Worm (Caenorhabditis elegans) whole organism, L4 larva: ENCODE data around the gene Y43F8B.1.
A peak's percentile ranks its signal among the peaks of the same experiment; 100 is the strongest.

Experiments
- F26F4.8 ChIP-seq: fragments of 200-800 bp; sonication (Bioruptor generic); conservative IDR thresholded peaks from 2 replicates; pipeline ENCODE4 v1.3.6; 2022; ENCODE audit warnings: missing genetic modification characterization, missing compliant biosample characterization
- T26A8.4 ChIP-seq: fragments of 200-800 bp; sonication (Bioruptor generic); IDR thresholded peaks from 2 replicates; pipeline ENCODE4 v1.3.6; 2022; ENCODE audit warnings: missing genetic modification characterization, missing compliant biosample characterization
- aly-2 ChIP-seq: sonication (generic microtip); optimal IDR thresholded peaks from 2 replicates; lab custom pipeline; 2018; ENCODE audit warnings: missing biosample characterization, missing genetic modification characterization
- ama-1 ChIP-seq: fragments of 150-350 bp; optimal IDR thresholded peaks from 2 replicates; lab custom pipeline; 2014; ENCODE audit warnings: inconsistent platforms, mixed read lengths
- arid-1 ChIP-seq: fragments of 200-800 bp; sonication (Bioruptor generic); conservative IDR thresholded peaks from 2 replicates; pipeline ENCODE4 v1.3.6; 2022; ENCODE audit warnings: missing genetic modification reagents, missing genetic modification characterization, missing compliant biosample characterization
- ceh-20 ChIP-seq: fragments of 200-800 bp; sonication (Bioruptor generic); IDR thresholded peaks from 2 replicates; pipeline ENCODE4 v1.3.6; 2022; ENCODE audit warnings: missing genetic modification reagents, missing genetic modification characterization, missing compliant biosample characterization
- ceh-44 ChIP-seq: fragments of 200-800 bp; sonication (Bioruptor generic); IDR thresholded peaks from 2 replicates; pipeline ENCODE4 v1.3.6; 2022; ENCODE audit warnings: missing genetic modification reagents, missing genetic modification characterization, missing compliant biosample characterization
- ceh-62 ChIP-seq: sonication (generic microtip); optimal IDR thresholded peaks from 2 replicates; lab custom pipeline; 2017; ENCODE audit warnings: missing biosample characterization, missing genetic modification characterization
- ces-1 ChIP-seq: fragments of 150-350 bp; sonication (generic microtip); optimal IDR thresholded peaks from 4 replicates; lab custom pipeline; 2014; ENCODE audit warnings: missing biosample characterization, missing genetic modification reagents, missing genetic modification characterization
- ctbp-1 ChIP-seq: fragments of 200-800 bp; sonication (Bioruptor generic); IDR thresholded peaks from 2 replicates; pipeline ENCODE4 v1.3.6; 2022; ENCODE audit warnings: missing genetic modification reagents, missing genetic modification characterization, missing compliant biosample characterization
- daf-16 ChIP-seq, 3 experiments: sonication (generic microtip); optimal IDR thresholded peaks; 2 replicates each; lab custom pipeline; 2016 to 2017; ENCODE audit warnings: missing genetic modification characterization in 3 of 3, missing genetic modification reagents in 3 of 3, mild to moderate bottlenecking in 2 of 3, missing compliant biosample characterization in 2 of 3, missing biosample characterization in 1 of 3, moderate library complexity in 1 of 3
- daf-19 ChIP-seq: fragments of 200-800 bp; sonication (Bioruptor generic); conservative IDR thresholded peaks from 2 replicates; pipeline ENCODE4 v1.3.6; 2022; ENCODE audit warnings: missing genetic modification characterization, missing compliant biosample characterization
- dmd-6 ChIP-seq: fragments of 200-800 bp; sonication (Bioruptor generic); IDR thresholded peaks from 2 replicates; pipeline ENCODE4 v1.3.6; 2022; ENCODE audit warnings: missing genetic modification reagents, missing genetic modification characterization, missing compliant biosample characterization
- fos-1 ChIP-seq: fragments of 150-350 bp; optimal IDR thresholded peaks from 2 replicates; lab custom pipeline; 2014; ENCODE audit warnings: missing biosample characterization, missing genetic modification characterization
- gei-8 ChIP-seq: fragments of 200-800 bp; sonication (Bioruptor generic); optimal IDR thresholded peaks from 2 replicates; lab custom pipeline; 2018; ENCODE audit warnings: mild to moderate bottlenecking, missing genetic modification characterization, missing compliant biosample characterization
- hif-1 ChIP-seq, 2 experiments: sonication (generic microtip); optimal IDR thresholded peaks; 2 replicates each; lab custom pipeline; 2016 to 2017; ENCODE audit warnings: missing compliant biosample characterization in 2 of 2, missing genetic modification characterization in 2 of 2, missing genetic modification reagents in 2 of 2, missing genotype in 2 of 2, mild to moderate bottlenecking in 1 of 2
- hlh-30 ChIP-seq: sonication (generic microtip); optimal IDR thresholded peaks from 2 replicates; lab custom pipeline; 2017; ENCODE audit warnings: antibody characterized with exemption, mild to moderate bottlenecking, missing genetic modification characterization, missing compliant biosample characterization; ENCODE audit not compliant: insufficient read depth
- hmg-1.1 ChIP-seq: fragments of 200-800 bp; sonication (Bioruptor generic); IDR thresholded peaks from 2 replicates; pipeline ENCODE4 v1.3.6; 2022; ENCODE audit warnings: missing genetic modification reagents, missing genetic modification characterization, missing compliant biosample characterization
- lin-38 ChIP-seq: fragments of 200-800 bp; sonication (Bioruptor generic); IDR thresholded peaks from 2 replicates; pipeline ENCODE4 v1.3.6; 2022; ENCODE audit warnings: missing genetic modification reagents, missing genetic modification characterization, missing compliant biosample characterization
- lin-39 ChIP-seq: fragments of 150-350 bp; optimal IDR thresholded peaks from 2 replicates; lab custom pipeline; 2014; ENCODE audit warnings: missing biosample characterization, missing genetic modification reagents, missing genetic modification characterization
- mdl-1 ChIP-seq, 2 experiments: fragments of 150-350 bp in 1 of 2; sonication (generic microtip) in 1 of 2; optimal IDR thresholded peaks; 2 replicates each; lab custom pipeline; 2014 to 2017; ENCODE audit warnings: missing biosample characterization in 2 of 2, missing genetic modification characterization in 2 of 2
- mxl-2 ChIP-seq: fragments of 200-800 bp; sonication (Bioruptor generic); conservative IDR thresholded peaks from 2 replicates; pipeline ENCODE4 v1.3.6; 2022; ENCODE audit warnings: missing genetic modification reagents, missing genetic modification characterization, missing compliant biosample characterization
- mxl-3 ChIP-seq: fragments of 200-800 bp; sonication (Bioruptor generic); optimal IDR thresholded peaks from 2 replicates; lab custom pipeline; 2018; ENCODE audit warnings: mild to moderate bottlenecking, missing genetic modification characterization, missing compliant biosample characterization
- nhr-10 ChIP-seq: fragments of 150-350 bp; optimal IDR thresholded peaks from 2 replicates; lab custom pipeline; 2014; ENCODE audit warnings: missing biosample characterization, missing genetic modification characterization
- nhr-237 ChIP-seq: sonication (generic microtip); optimal IDR thresholded peaks from 2 replicates; lab custom pipeline; 2017; ENCODE audit warnings: missing biosample characterization, missing genetic modification characterization
- nhr-25 ChIP-seq: sonication (generic microtip); optimal IDR thresholded peaks from 2 replicates; lab custom pipeline; 2017; ENCODE audit warnings: missing genetic modification characterization, mild to moderate bottlenecking, missing compliant biosample characterization, antibody characterized with exemption, moderate library complexity, borderline replicate concordance; ENCODE audit not compliant: insufficient read depth
- nhr-28 ChIP-seq: fragments of 150-350 bp; optimal IDR thresholded peaks from 2 replicates; lab custom pipeline; 2014; ENCODE audit warnings: missing biosample characterization, missing genetic modification characterization
- nhr-41 ChIP-seq: fragments of 200-800 bp; sonication (Bioruptor generic); IDR thresholded peaks from 2 replicates; pipeline ENCODE4 v1.3.6; 2022; ENCODE audit warnings: missing genetic modification reagents, missing genetic modification characterization, missing compliant biosample characterization
- nhr-42 ChIP-seq: fragments of 200-800 bp; sonication (Bioruptor generic); IDR thresholded peaks from 2 replicates; pipeline ENCODE4 v1.3.6; 2022; ENCODE audit warnings: missing genetic modification characterization, missing compliant biosample characterization
- nhr-6 ChIP-seq: fragments of 150-350 bp; optimal IDR thresholded peaks from 2 replicates; lab custom pipeline; 2014; ENCODE audit warnings: missing biosample characterization, missing genetic modification characterization
- pha-4 ChIP-seq, 2 experiments: fragments of 150-350 bp in 1 of 2; fragments of 200-800 bp in 1 of 2; sonication (Bioruptor generic) in 1 of 2; IDR thresholded peaks in 1 of 2; optimal IDR thresholded peaks in 1 of 2; 2 replicates each; pipeline versions ENCODE4 v1.3.6 to Lab custom; 2014 to 2022; ENCODE audit warnings: missing genetic modification characterization in 2 of 2, missing genetic modification reagents in 2 of 2, missing biosample characterization in 1 of 2, missing compliant biosample characterization in 1 of 2
- php-3 ChIP-seq: fragments of 200-800 bp; sonication (Bioruptor generic); IDR thresholded peaks from 2 replicates; pipeline ENCODE4 v1.3.6; 2022; ENCODE audit warnings: missing genetic modification reagents, missing genetic modification characterization, missing compliant biosample characterization
- rbr-2 ChIP-seq: sonication (generic microtip); optimal IDR thresholded peaks from 2 replicates; lab custom pipeline; 2016; ENCODE audit warnings: missing genotype, missing genetic modification characterization, missing compliant biosample characterization
- saeg-2 ChIP-seq: fragments of 200-800 bp; sonication (Bioruptor generic); IDR thresholded peaks from 2 replicates; pipeline ENCODE4 v1.3.6; 2022; ENCODE audit warnings: missing genetic modification reagents, missing genetic modification characterization, missing compliant biosample characterization
- sdz-12 ChIP-seq: fragments of 200-800 bp; sonication (Bioruptor generic); optimal IDR thresholded peaks from 2 replicates; lab custom pipeline; 2018; ENCODE audit warnings: mild to moderate bottlenecking, missing genetic modification characterization, missing compliant biosample characterization
- set-16 ChIP-seq: fragments of 200-800 bp; sonication (Bioruptor generic); IDR thresholded peaks from 2 replicates; pipeline ENCODE4 v1.3.6; 2022; ENCODE audit warnings: missing genetic modification reagents, missing genetic modification characterization, missing compliant biosample characterization
- skn-1 ChIP-seq: fragments of 150-350 bp; optimal IDR thresholded peaks from 2 replicates; lab custom pipeline; 2014; ENCODE audit warnings: missing biosample characterization, missing genetic modification characterization
- snpc-1.2 ChIP-seq: fragments of 200-800 bp; sonication (Bioruptor generic); IDR thresholded peaks from 2 replicates; pipeline ENCODE4 v1.3.6; 2022; ENCODE audit warnings: missing genetic modification reagents, missing genetic modification characterization, missing compliant biosample characterization
- snpc-4 ChIP-seq: fragments of 150-350 bp; optimal IDR thresholded peaks from 2 replicates; lab custom pipeline; 2014; ENCODE audit warnings: missing biosample characterization, missing genetic modification characterization
- spr-1 ChIP-seq: sonication (generic microtip); optimal IDR thresholded peaks from 2 replicates; lab custom pipeline; 2016; ENCODE audit warnings: mild to moderate bottlenecking, missing genetic modification characterization, missing compliant biosample characterization
- spr-3 ChIP-seq: fragments of 200-800 bp; sonication (Bioruptor generic); optimal IDR thresholded peaks from 2 replicates; lab custom pipeline; 2018; ENCODE audit warnings: mild to moderate bottlenecking, missing genetic modification characterization, missing compliant biosample characterization
- tra-1 ChIP-seq: fragments of 200-800 bp; sonication (Bioruptor generic); IDR thresholded peaks from 2 replicates; pipeline ENCODE4 v1.3.6; 2022; ENCODE audit warnings: missing genetic modification reagents, missing genetic modification characterization, missing compliant biosample characterization
- unc-39 ChIP-seq: sonication (generic microtip); optimal IDR thresholded peaks from 2 replicates; lab custom pipeline; 2017; ENCODE audit warnings: missing biosample characterization, missing genetic modification characterization
- unc-62 ChIP-seq, 3 experiments: fragments of 150-350 bp in 1 of 3; sonication (generic microtip); optimal IDR thresholded peaks in 2 of 3; peaks in 1 of 3; 1 replicate in 1 of 3; 2 replicates in 2 of 3; lab custom pipeline; 2014 to 2017; ENCODE audit warnings: missing biosample characterization in 3 of 3, missing genetic modification characterization in 3 of 3, missing genetic modification reagents in 3 of 3, missing genotype in 1 of 3
- vab-7 ChIP-seq: fragments of 200-800 bp; sonication (Bioruptor generic); IDR thresholded peaks from 2 replicates; pipeline ENCODE4 v1.3.6; 2022; ENCODE audit warnings: missing genetic modification reagents, missing genetic modification characterization, missing compliant biosample characterization
- zag-1 ChIP-seq: fragments of 150-350 bp; optimal IDR thresholded peaks from 2 replicates; lab custom pipeline; 2014; ENCODE audit warnings: missing biosample characterization, missing genetic modification characterization
- zfp-2 ChIP-seq: sonication (generic microtip); optimal IDR thresholded peaks from 2 replicates; lab custom pipeline; 2016; ENCODE audit warnings: mild to moderate bottlenecking, missing genetic modification characterization, missing compliant biosample characterization
- zfp-3 ChIP-seq: fragments of 200-800 bp; sonication (Bioruptor generic); conservative IDR thresholded peaks from 2 replicates; pipeline ENCODE4 v1.3.6; 2022; ENCODE audit warnings: missing genetic modification reagents, missing genetic modification characterization, missing compliant biosample characterization

The Y43F8B.1 gene

DNA sequence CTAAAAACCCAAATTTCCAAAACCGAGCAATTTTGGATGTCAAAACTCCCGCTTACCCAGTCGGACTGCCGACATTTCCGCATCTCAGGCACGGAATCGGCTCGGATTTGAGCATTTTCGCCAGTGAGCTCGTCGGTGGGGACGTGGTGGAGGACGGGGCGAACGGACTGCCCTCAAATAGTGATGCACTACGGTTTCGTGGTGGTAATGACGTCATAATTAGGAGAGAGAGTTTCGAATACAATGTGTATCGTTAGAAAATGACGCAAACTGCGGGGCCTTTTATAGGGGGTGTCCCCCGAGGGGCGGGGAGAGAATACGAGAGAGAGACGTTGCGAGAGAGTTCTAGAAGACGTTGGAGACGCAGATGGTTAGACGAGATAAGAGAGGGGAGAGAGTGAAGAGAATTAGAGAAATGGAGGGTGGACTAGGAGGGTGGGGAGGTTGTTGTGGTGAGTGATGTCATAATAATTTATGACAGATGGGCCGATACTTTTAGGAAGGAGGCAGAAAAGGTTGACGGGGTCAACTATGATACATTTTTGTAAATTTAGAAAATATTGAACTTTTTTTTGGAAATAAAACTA lies 23.4 kb downstream of the Y43F8B.1 start (continued):
- TF ChIP-seq unc-39 (tag; lab: Kevin White, UChicago) (no peak), nhr-42 (GFP tag; lab: Robert Waterston, UW) (peak; percentile 69), mdl-1 (tag; optimal IDR thresholded peaks at IDR 0.05; lab: Kevin White, UChicago) (peak; percentile 91 to 95), daf-19 (GFP tag; lab: Robert Waterston, UW) (peak; percentile 60), ces-1 (no peak), lin-39 (tag; lab: Kevin White, UChicago) (no peak), ceh-62 (no peak), mxl-2 (peak; percentile 67), zfp-3 (peak; percentile 80), zag-1 (tag; lab: Kevin White, UChicago) (no peak), zfp-2 (tag; lab: Kevin White, UChicago) (peak; percentile 53), nhr-25 (tag; lab: Kevin White, UChicago) (peak; percentile 92), snpc-4 (tag; lab: Kevin White, UChicago) (no peak), T26A8.4 (GFP tag; lab: Robert Waterston, UW) (peak; percentile 88), hmg-1.1 (GFP tag; lab: Robert Waterston, UW) (peak; percentile 92), F26F4.8 (GFP tag; lab: Robert Waterston, UW) (no peak), ceh-44 (GFP tag; lab: Robert Waterston, UW) (no peak), nhr-10 (tag; lab: Kevin White, UChicago) (peak; percentile 80), skn-1 (tag; lab: Kevin White, UChicago) (no peak), nhr-6 (peak; percentile 83), saeg-2 (GFP tag; lab: Robert Waterston, UW) (peak; percentile 91), sdz-12 (peak; percentile 63), ama-1 (lab: Kevin White, UChicago) (peak; percentile 84), snpc-1.2 (GFP tag; lab: Robert Waterston, UW) (peak; percentile 35), arid-1 (peak; percentile 56; the same call in 1 of the 2 replicates), pha-4 (GFP tag; IDR thresholded peaks at IDR 0.05; lab: Robert Waterston, UW) (peak; percentile 23; the same call in 1 of the 2 replicates), pha-4 (tag; optimal IDR thresholded peaks at IDR 0.05; lab: Kevin White, UChicago) (no peak), php-3 (peak; percentile 79), dmd-6 (GFP tag; lab: Robert Waterston, UW) (peak; percentile 95), hlh-30 (tag; lab: Kevin White, UChicago) (peak; percentile 88), aly-2 (tag; lab: Kevin White, UChicago) (no peak), ceh-20 (peak; percentile 98), nhr-41 (GFP tag; lab: Robert Waterston, UW) (peak; percentile 32; the same call in 1 of the 2 replicates), tra-1 (peak; percentile 92), unc-62 (GFP tag; optimal IDR thresholded peaks at IDR 0.05 in 1 of 2; lab: Kevin White, UChicago) (peak in 1 of 2 experiments; percentile 94), unc-62 (tag; optimal IDR thresholded peaks at IDR 0.05; lab: Kevin White, UChicago) (no peak), daf-16 (GFP tag; optimal IDR thresholded peaks at IDR 0.05; lab: Kevin White, UChicago) (no peak), daf-16 (tag; optimal IDR thresholded peaks at IDR 0.05; lab: Kevin White, UChicago) (peak; percentile 65), gei-8 (GFP tag; lab: Kevin White, UChicago) (peak; percentile 88), spr-1 (peak; percentile 55), vab-7 (GFP tag; lab: Robert Waterston, UW) (peak; percentile 44; the same call in 1 of the 2 replicates), ctbp-1 (GFP tag; lab: Robert Waterston, UW) (peak; percentile 93), mxl-3 (peak; percentile 84), nhr-237 (tag; lab: Kevin White, UChicago) (no peak), nhr-28 (peak; percentile 77), fos-1 (tag; lab: Kevin White, UChicago) (no peak), set-16 (peak; percentile 86), rbr-2 (tag; lab: Kevin White, UChicago) (peak; percentile 87), lin-38 (peak; percentile 57), spr-3 (GFP tag; lab: Kevin White, UChicago) (peak; percentile 72), hif-1 (tag; optimal IDR thresholded peaks at IDR 0.05; lab: Kevin White, UChicago) (peak in 1 of 2 experiments; percentile 81)
